Fruit fly (Drosophila melanogaster) whole organism, embryonic: ENCODE measurements around the gene CG42538.

Source experiments
- ATbp ChIP-seq: fragments of 200-800 bp; sonication (Bioruptor generic); optimal IDR thresholded peaks from 2 replicates; lab custom pipeline; 2017; ENCODE audit warnings: missing biosample characterization, mild to moderate bottlenecking, missing genetic modification characterization, missing genetic modification reagents
- Ada2b ChIP-seq: fragments of 200-800 bp; sonication (Bioruptor generic); IDR thresholded peaks from 2 replicates; pipeline ENCODE4 v1.3.6; 2022; ENCODE audit warnings: missing biosample characterization, missing genetic modification characterization
- Aef1 ChIP-seq: fragments of 200-800 bp; sonication (Bioruptor generic); IDR thresholded peaks from 3 replicates; pipeline ENCODE4 v1.3.6; 2022; ENCODE audit warnings: missing biosample characterization, missing genetic modification characterization
- Antp ChIP-seq: fragments of 200-800 bp; sonication (Bioruptor generic); optimal IDR thresholded peaks from 3 replicates; lab custom pipeline; 2016; ENCODE audit warnings: missing biosample characterization, missing genetic modification characterization
- CG11696 ChIP-seq: fragments of 200-800 bp; sonication (Bioruptor generic); IDR thresholded peaks from 2 replicates; pipeline ENCODE4 v1.3.6; 2022; ENCODE audit warnings: missing biosample characterization, missing genetic modification characterization
- CG12299 ChIP-seq: fragments of 200-800 bp; sonication (Bioruptor generic); optimal IDR thresholded peaks from 2 replicates; lab custom pipeline; 2018; ENCODE audit warnings: missing biosample characterization, mild to moderate bottlenecking, missing genetic modification characterization
- CG13424 ChIP-seq: fragments of 200-800 bp; sonication (Bioruptor generic); optimal IDR thresholded peaks from 2 replicates; lab custom pipeline; 2019; ENCODE audit warnings: missing biosample characterization, mild to moderate bottlenecking, missing genetic modification characterization, moderate library complexity
- CG13775 ChIP-seq: fragments of 200-800 bp; sonication (Bioruptor generic); optimal IDR thresholded peaks from 3 replicates; lab custom pipeline; 2017; ENCODE audit warnings: missing biosample characterization, mild to moderate bottlenecking, missing genetic modification characterization
- CG15269 ChIP-seq: fragments of 200-800 bp; sonication (Bioruptor generic); optimal IDR thresholded peaks from 2 replicates; lab custom pipeline; 2018; ENCODE audit warnings: missing biosample characterization, mild to moderate bottlenecking, missing genetic modification characterization, moderate library complexity
- CG16815 ChIP-seq: fragments of 200-800 bp; sonication (Bioruptor generic); optimal IDR thresholded peaks from 3 replicates; lab custom pipeline; 2017; ENCODE audit warnings: missing biosample characterization, mild to moderate bottlenecking, missing genetic modification characterization
- CG17186 ChIP-seq: fragments of 200-800 bp; sonication (Bioruptor generic); optimal IDR thresholded peaks from 3 replicates; lab custom pipeline; 2017; ENCODE audit warnings: missing biosample characterization, missing genetic modification reagents, missing genetic modification characterization
- CG17328 ChIP-seq: fragments of 200-800 bp; sonication (Bioruptor generic); IDR thresholded peaks from 2 replicates; pipeline ENCODE4 v1.3.6; 2022; ENCODE audit warnings: missing biosample characterization, missing genetic modification characterization
- CG17361 ChIP-seq: fragments of 200-800 bp; sonication (Bioruptor generic); IDR thresholded peaks from 3 replicates; pipeline ENCODE4 v1.3.6; 2022; ENCODE audit warnings: missing biosample characterization, missing genetic modification characterization
- CG1792 ChIP-seq: fragments of 200-800 bp; sonication (Bioruptor generic); optimal IDR thresholded peaks from 2 replicates; lab custom pipeline; 2016; ENCODE audit warnings: missing biosample characterization, missing genetic modification characterization
- CG18599 ChIP-seq: fragments of 200-800 bp; sonication (Bioruptor generic); optimal IDR thresholded peaks from 3 replicates; lab custom pipeline; 2017; ENCODE audit warnings: missing biosample characterization, missing genetic modification characterization, mild to moderate bottlenecking, moderate library complexity, missing genetic modification reagents
- CG2202 ChIP-seq: fragments of 200-800 bp; sonication (Bioruptor generic); optimal IDR thresholded peaks from 2 replicates; lab custom pipeline; 2018; ENCODE audit warnings: missing biosample characterization, mild to moderate bottlenecking, missing genetic modification characterization
- CG32772 ChIP-seq: fragments of 200-800 bp; sonication (Bioruptor generic); IDR thresholded peaks from 2 replicates; pipeline ENCODE4 v1.3.6; 2022; ENCODE audit warnings: missing biosample characterization, missing genetic modification characterization
- CG3847 ChIP-seq: fragments of 200-800 bp; sonication (Bioruptor generic); IDR thresholded peaks from 2 replicates; pipeline ENCODE4 v1.3.6; 2022; ENCODE audit warnings: missing biosample characterization, missing genetic modification characterization
- CG4854 ChIP-seq: fragments of 200-800 bp; sonication (Bioruptor generic); optimal IDR thresholded peaks from 2 replicates; lab custom pipeline; 2016; ENCODE audit warnings: missing biosample characterization, missing genetic modification characterization, inconsistent platforms
- CG5180 ChIP-seq: fragments of 200-800 bp; sonication (Bioruptor generic); optimal IDR thresholded peaks from 3 replicates; lab custom pipeline; 2017; ENCODE audit warnings: missing biosample characterization, missing genetic modification characterization, mild to moderate bottlenecking, moderate library complexity, missing genetic modification reagents
- CG5953 ChIP-seq: fragments of 200-800 bp; sonication (Bioruptor generic); IDR thresholded peaks from 2 replicates; pipeline ENCODE4 v1.3.6; 2022; ENCODE audit warnings: missing biosample characterization, missing genetic modification characterization
- CG7357 ChIP-seq: fragments of 200-800 bp; sonication (Bioruptor generic); IDR thresholded peaks from 3 replicates; pipeline ENCODE4 v1.3.6; 2022; ENCODE audit warnings: missing biosample characterization, missing genetic modification characterization
- CG7839 ChIP-seq: fragments of 200-800 bp; sonication (Bioruptor generic); optimal IDR thresholded peaks from 3 replicates; lab custom pipeline; 2018; ENCODE audit warnings: missing biosample characterization, mild to moderate bottlenecking, missing genetic modification characterization, moderate library complexity
- CG8359 ChIP-seq: fragments of 200-800 bp; sonication (Bioruptor generic); optimal IDR thresholded peaks from 2 replicates; lab custom pipeline; 2017; ENCODE audit warnings: missing biosample characterization, mild to moderate bottlenecking, missing genetic modification characterization, borderline replicate concordance
- CG9727 ChIP-seq: fragments of 200-800 bp; sonication (Bioruptor generic); optimal IDR thresholded peaks from 3 replicates; lab custom pipeline; 2017; ENCODE audit warnings: missing biosample characterization, mild to moderate bottlenecking, missing genetic modification characterization
- CoRest ChIP-seq: fragments of 200-800 bp; sonication (Bioruptor generic); optimal IDR thresholded peaks from 3 replicates; lab custom pipeline; 2018; ENCODE audit warnings: missing biosample characterization, mild to moderate bottlenecking, missing genetic modification characterization, moderate library complexity
- Dbx ChIP-seq: fragments of 200-800 bp; sonication (Bioruptor generic); IDR thresholded peaks from 3 replicates; pipeline ENCODE4 v1.3.6; 2022; ENCODE audit warnings: missing biosample characterization, missing genetic modification characterization
- Drgx ChIP-seq: fragments of 200-800 bp; sonication (Bioruptor generic); IDR thresholded peaks from 2 replicates; pipeline ENCODE4 v1.3.6; 2022; ENCODE audit warnings: missing biosample characterization, missing genetic modification characterization
- HLH54F ChIP-seq: fragments of 200-800 bp; sonication (Bioruptor generic); optimal IDR thresholded peaks from 3 replicates; lab custom pipeline; 2016; ENCODE audit warnings: missing biosample characterization, missing genetic modification characterization
- Hr3 ChIP-seq: fragments of 200-800 bp; sonication (Bioruptor generic); optimal IDR thresholded peaks from 3 replicates; lab custom pipeline; 2016; ENCODE audit warnings: missing biosample characterization, missing genetic modification characterization
- Kr ChIP-seq: fragments of 200-800 bp; sonication (Bioruptor generic); optimal IDR thresholded peaks from 2 replicates; lab custom pipeline; 2017; ENCODE audit warnings: missing biosample characterization, mild to moderate bottlenecking, missing genetic modification characterization
- Nf-YB ChIP-seq: fragments of 200-800 bp; sonication (Bioruptor generic); optimal IDR thresholded peaks from 3 replicates; lab custom pipeline; 2019; ENCODE audit warnings: missing biosample characterization, mild to moderate bottlenecking, missing genetic modification characterization, moderate library complexity
- ara ChIP-seq: fragments of 200-800 bp; sonication (Bioruptor generic); IDR thresholded peaks from 2 replicates; pipeline ENCODE4 v1.3.6; 2022; ENCODE audit warnings: missing biosample characterization, missing genetic modification characterization
- btn ChIP-seq: fragments of 200-800 bp; sonication (Bioruptor generic); optimal IDR thresholded peaks from 2 replicates; lab custom pipeline; 2016; ENCODE audit warnings: missing biosample characterization, missing genetic modification characterization
- cad ChIP-seq: fragments of >200 bp; optimal IDR thresholded peaks from 2 replicates; lab custom pipeline; 2017; ENCODE audit warnings: missing biosample characterization, missing genetic modification characterization
- da ChIP-seq: fragments of 200-800 bp; sonication (Bioruptor generic); optimal IDR thresholded peaks from 2 replicates; lab custom pipeline; 2016; ENCODE audit warnings: missing biosample characterization, missing genetic modification characterization
- dpn ChIP-seq, 2 experiments: fragments of 200-800 bp; sonication (Bioruptor generic); optimal IDR thresholded peaks; 3 replicates each; lab custom pipeline; 2016; ENCODE audit warnings: missing biosample characterization in 2 of 2, missing genetic modification characterization in 2 of 2
- eve ChIP-seq, 2 experiments: fragments of >200 bp; optimal IDR thresholded peaks; 2 replicates each; lab custom pipeline; 2017; ENCODE audit warnings: missing biosample characterization in 2 of 2, missing genetic modification characterization in 2 of 2
- eyg ChIP-seq: fragments of 200-800 bp; sonication (Bioruptor generic); optimal IDR thresholded peaks from 3 replicates; lab custom pipeline; 2016; ENCODE audit warnings: missing biosample characterization, missing genetic modification characterization
- grau ChIP-seq: fragments of 200-800 bp; optimal IDR thresholded peaks from 3 replicates; lab custom pipeline; 2019; ENCODE audit warnings: missing biosample characterization, mild to moderate bottlenecking, missing genetic modification characterization, moderate library complexity
- ham ChIP-seq: fragments of 200-800 bp; sonication (Bioruptor generic); IDR thresholded peaks from 2 replicates; pipeline ENCODE4 v1.3.6; 2022; ENCODE audit warnings: missing biosample characterization, missing genetic modification characterization
- jing ChIP-seq: fragments of 200-800 bp; sonication (Bioruptor generic); optimal IDR thresholded peaks from 2 replicates; lab custom pipeline; 2018; ENCODE audit warnings: missing biosample characterization, mild to moderate bottlenecking, missing genetic modification characterization
- nau ChIP-seq: fragments of 200-800 bp; sonication (Bioruptor generic); optimal IDR thresholded peaks from 3 replicates; lab custom pipeline; 2017; ENCODE audit warnings: missing biosample characterization, mild to moderate bottlenecking, missing genetic modification characterization, missing genetic modification reagents
- sc ChIP-seq, 3 experiments: fragments of >200 bp in 2 of 3; fragments of 200-800 bp in 1 of 3; sonication (Bioruptor generic) in 1 of 3; optimal IDR thresholded peaks; 2 replicates in 2 of 3; 3 replicates in 1 of 3; lab custom pipeline; 2017; ENCODE audit warnings: mild to moderate bottlenecking in 1 of 3, missing biosample characterization in 1 of 3, missing genetic modification characterization in 1 of 3, missing genetic modification reagents in 1 of 3
- sens-2 ChIP-seq: fragments of 200-800 bp; sonication (Bioruptor generic); IDR thresholded peaks from 2 replicates; pipeline ENCODE4 v1.3.6; 2022; ENCODE audit warnings: missing biosample characterization, missing genetic modification characterization
- sima ChIP-seq: fragments of 200-800 bp; sonication (Bioruptor generic); optimal IDR thresholded peaks from 2 replicates; lab custom pipeline; 2016; ENCODE audit warnings: missing biosample characterization, missing genetic modification characterization
- sisA ChIP-seq: fragments of 200-800 bp; sonication (Bioruptor generic); IDR thresholded peaks from 2 replicates; pipeline ENCODE4 v1.3.6; 2022; ENCODE audit warnings: missing biosample characterization, missing genetic modification characterization
- tgo ChIP-seq: fragments of 200-800 bp; sonication (Bioruptor generic); IDR thresholded peaks from 3 replicates; pipeline ENCODE4 v1.3.6; 2022; ENCODE audit warnings: missing biosample characterization, missing genetic modification characterization
- tx ChIP-seq: fragments of 200-800 bp; sonication (Bioruptor generic); optimal IDR thresholded peaks from 2 replicates; lab custom pipeline; 2016; ENCODE audit warnings: missing biosample characterization, missing genetic modification characterization

CG42538 gene

DNA sequence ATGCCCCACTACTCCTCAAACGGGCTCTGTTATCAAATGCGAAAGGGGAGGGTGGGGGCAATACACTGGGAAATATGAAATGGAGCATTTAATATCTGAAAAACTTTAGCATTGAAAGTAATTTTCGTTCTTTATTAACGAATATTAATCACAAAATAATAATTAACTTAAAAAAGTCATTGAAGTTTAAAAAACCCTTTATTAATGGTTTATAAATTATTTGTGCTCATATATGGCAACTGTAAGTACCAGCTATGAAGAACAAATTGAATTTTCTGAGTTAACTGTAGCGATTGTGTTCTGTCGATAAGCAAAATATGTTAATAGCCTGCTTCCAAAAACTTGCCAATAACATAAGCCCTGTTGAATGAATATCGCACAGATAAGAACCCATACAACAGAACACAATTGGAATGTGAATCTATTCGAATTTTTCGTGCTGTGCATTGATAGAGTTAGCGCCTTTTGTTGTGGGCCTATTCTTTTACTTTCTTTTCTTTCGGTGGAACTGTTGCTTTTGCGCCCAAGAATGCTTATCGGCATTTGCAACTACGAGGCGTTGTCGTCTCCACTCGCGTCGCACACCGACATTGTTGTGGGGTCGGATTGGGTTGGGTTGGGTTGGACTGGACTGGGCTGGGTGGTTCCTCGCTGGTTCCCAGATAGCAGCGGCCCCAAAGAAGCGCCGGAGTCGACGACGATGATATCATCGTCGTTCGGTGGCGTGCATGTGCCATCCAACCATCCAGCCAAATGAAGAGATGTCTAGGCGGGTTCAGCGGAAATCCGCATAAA lies 26.7 kb downstream of the CG42538 start (continued):
- no peak for TF ChIP-seq Aef1 (GFP tag; lab: Robert Waterston, UW)
- TF ChIP-seq sima: no peak
- peak; percentile 19 for TF ChIP-seq Antp
- no peak for TF ChIP-seq CG17186 (GFP tag; lab: Kevin White, UChicago)
- peak; percentile 29 for TF ChIP-seq CG16815 (GFP tag; lab: Kevin White, UChicago)
- TF ChIP-seq CG17328 (GFP tag; lab: Robert Waterston, UW): no peak
- TF ChIP-seq CG13424 (tag; lab: Kevin White, UChicago): peak; percentile 56
- TF ChIP-seq CoRest (tag; lab: Kevin White, UChicago): no peak
- peak; percentile 76 for TF ChIP-seq CG9727
- TF ChIP-seq CG11696 (GFP tag; lab: Robert Waterston, UW): 0 out of 2 replicates have a peak, but pooled peaks have one; percentile 14
- TF ChIP-seq CG2202 (tag; lab: Kevin White, UChicago): peak; percentile 35
- peak; percentile 39; the same call in 1 of the 2 replicates for TF ChIP-seq CG32772 (GFP tag; lab: Robert Waterston, UW)
- TF ChIP-seq CG4854: no peak
- TF ChIP-seq CG3847 (GFP tag; lab: Robert Waterston, UW): 0 out of 2 replicates have a peak, but pooled peaks have one; percentile 10
- TF ChIP-seq nau (GFP tag; lab: Kevin White, UChicago): no peak
- TF ChIP-seq Nf-YB: no peak
- TF ChIP-seq da (GFP tag; lab: Kevin White, UChicago): no peak
- TF ChIP-seq tgo: no peak; the same call in 2 of the 3 replicates
- no peak for TF ChIP-seq sc (optimal IDR thresholded peaks at IDR 0.05; lab: Kevin White, UChicago)
- peak; percentile 66 for TF ChIP-seq sc (GFP tag; optimal IDR thresholded peaks at IDR 0.05; lab: Kevin White, UChicago)
- peak; percentile 42 for TF ChIP-seq CG18599 (GFP tag; lab: Kevin White, UChicago)
- 0 out of 2 replicates have a peak, but pooled peaks have one; percentile 16 for TF ChIP-seq Drgx (GFP tag; lab: Robert Waterston, UW)
- TF ChIP-seq CG5953 (GFP tag; lab: Robert Waterston, UW): no peak
- peak; percentile 24 for TF ChIP-seq HLH54F (GFP tag; lab: Kevin White, UChicago)
- peak; percentile 22 to 33 for TF ChIP-seq dpn (GFP tag; optimal IDR thresholded peaks at IDR 0.05; lab: Kevin White, UChicago)
- no peak for TF ChIP-seq ara
- TF ChIP-seq cad (GFP tag; lab: Kevin White, UChicago): no peak
- TF ChIP-seq CG1792 (GFP tag; lab: Kevin White, UChicago): no peak
- peak; percentile 25 for TF ChIP-seq CG8359
- peak in 1 of 2 experiments; percentile 87 for TF ChIP-seq eve (GFP tag; optimal IDR thresholded peaks at IDR 0.05; lab: Kevin White, UChicago)
- no peak for TF ChIP-seq btn (GFP tag; lab: Kevin White, UChicago)
- TF ChIP-seq CG5180: peak; percentile 17
- peak; percentile 89; the same call in 2 of the 3 replicates for TF ChIP-seq CG17361 (GFP tag; lab: Robert Waterston, UW)
- peak; percentile 20; the same call in 1 of the 2 replicates for TF ChIP-seq sisA
- no peak for TF ChIP-seq jing (GFP tag; lab: Kevin White, UChicago)
- TF ChIP-seq CG7357: 0 out of 3 replicates have a peak, but pooled peaks have one; percentile 16
- TF ChIP-seq CG7839 (tag; lab: Kevin White, UChicago): no peak
- TF ChIP-seq sens-2 (GFP tag; lab: Robert Waterston, UW): no peak
- TF ChIP-seq CG15269 (tag; lab: Kevin White, UChicago): no peak
- peak; percentile 81 for TF ChIP-seq grau (tag; lab: Kevin White, UChicago)
- peak; percentile 41 for TF ChIP-seq Hr3 (GFP tag; lab: Kevin White, UChicago)
- peak; percentile 54 for TF ChIP-seq CG13775 (GFP tag; lab: Kevin White, UChicago)
- peak; percentile 25 for TF ChIP-seq ATbp
- TF ChIP-seq Ada2b: no peak
- TF ChIP-seq CG12299: peak; percentile 18
- TF ChIP-seq tx: no peak
- TF ChIP-seq ham (GFP tag; lab: Robert Waterston, UW): 0 out of 2 replicates have a peak, but pooled peaks have one; percentile 19
- no peak for TF ChIP-seq eyg (GFP tag; lab: Kevin White, UChicago)
- TF ChIP-seq Kr (GFP tag; lab: Kevin White, UChicago): no peak
- TF ChIP-seq Dbx (GFP tag; lab: Robert Waterston, UW): no peak
